Fruit fly (Drosophila melanogaster): Measurements from ENCODE around the gene CG1523.

DNA sequence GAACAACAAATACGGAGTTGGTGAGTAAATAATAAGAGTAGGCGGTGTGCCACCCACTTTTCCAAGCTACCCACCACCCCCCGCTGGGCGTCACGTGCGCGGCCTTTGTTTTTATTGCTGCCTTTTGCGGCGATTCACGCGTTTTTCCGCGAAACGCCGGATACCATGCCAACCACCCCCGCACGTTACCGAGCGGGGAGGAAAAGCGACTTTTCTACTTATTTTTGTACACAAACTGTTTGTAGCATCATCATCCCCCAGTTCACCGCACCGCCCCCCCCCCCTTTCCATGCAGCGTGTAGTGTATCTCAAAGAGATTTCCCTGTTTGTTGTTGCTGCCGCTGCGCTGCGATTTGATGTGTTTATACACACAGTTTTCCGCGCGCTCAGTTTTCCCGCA is 26.5 kb upstream of the CG1523 start:
- TF ChIP-seq croc (GFP tag; conservative IDR thresholded peaks at IDR 0.05) (no peak), chm (GFP tag; IDR thresholded peaks at IDR 0.05) (no peak), Dref (GFP tag; IDR thresholded peaks at IDR 0.05) (no peak), h (optimal IDR thresholded peaks at IDR 0.05) (no peak), CG1792 (GFP tag; optimal IDR thresholded peaks at IDR 0.05) (no peak), CG12769 (tag; optimal IDR thresholded peaks at IDR 0.05) (peak; percentile 30), Fer2 (tag; optimal IDR thresholded peaks at IDR 0.05) (no peak), Ets97D (GFP tag; optimal IDR thresholded peaks at IDR 0.05) (no peak), YL-1 (GFP tag; optimal IDR thresholded peaks at IDR 0.05) (no peak), org-1 (GFP tag; optimal IDR thresholded peaks at IDR 0.05) (no peak), CG16815 (GFP tag; optimal IDR thresholded peaks at IDR 0.05) (no peak)
